Fruit fly (Drosophila melanogaster) whole organism, larva: ENCODE results near the gene Abcd1.

Experiments used
- noc ChIP-seq: fragments of 200-800 bp; sonication (Bioruptor generic); optimal IDR thresholded peaks from 3 replicates; lab custom pipeline; 2019; ENCODE audit warnings: missing biosample characterization, mild to moderate bottlenecking, missing genetic modification characterization, moderate library complexity

Gene Abcd1

DNA sequence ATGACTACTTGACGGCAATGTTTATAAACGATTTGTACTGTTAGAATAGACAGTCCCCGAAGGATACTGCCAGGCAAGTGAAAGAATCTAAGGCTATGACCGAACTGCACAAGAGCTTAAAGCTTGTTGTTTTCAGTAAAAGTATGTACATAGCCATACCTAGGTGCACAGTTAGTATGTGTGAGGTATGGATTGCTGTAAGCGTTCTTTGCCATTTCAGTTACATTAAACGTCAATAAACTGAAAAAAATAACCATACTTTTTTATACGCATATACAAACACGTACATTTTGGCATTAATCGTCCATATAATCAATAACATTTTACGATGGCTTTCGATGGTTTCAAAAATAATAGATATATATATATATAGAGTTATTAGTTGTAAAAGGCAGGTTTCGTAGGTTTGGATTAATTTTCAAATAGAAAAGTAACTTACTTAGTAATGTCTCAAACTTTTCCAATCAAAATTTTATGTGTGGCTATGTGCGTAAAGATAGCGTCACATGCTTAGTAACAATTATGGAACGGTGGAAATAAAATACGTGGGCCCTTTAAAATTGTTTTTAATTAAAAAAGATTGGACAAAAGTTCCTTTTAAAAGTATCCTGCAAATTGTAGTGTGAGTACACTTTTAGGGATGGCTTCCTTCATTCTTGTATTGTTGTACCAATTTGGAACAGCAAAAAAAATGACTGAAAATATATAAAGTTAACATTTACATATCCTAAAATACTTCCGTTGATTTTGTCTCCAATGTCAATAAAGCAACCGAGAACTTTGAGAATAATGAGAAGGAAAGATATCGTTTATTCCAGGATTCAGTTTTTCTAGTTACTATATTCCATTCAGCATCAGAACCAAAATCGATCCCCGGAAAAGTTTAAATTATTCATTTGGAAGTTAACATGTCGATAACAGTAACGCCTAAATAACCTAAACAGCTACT lies at the start of gene Abcd1:
TSS of gene Abcd1 (minus strand) at position 444 of the 949 bp plus-strand sequence.
- no peak for TF ChIP-seq noc (tag; lab: Kevin White, UChicago)

DNA sequence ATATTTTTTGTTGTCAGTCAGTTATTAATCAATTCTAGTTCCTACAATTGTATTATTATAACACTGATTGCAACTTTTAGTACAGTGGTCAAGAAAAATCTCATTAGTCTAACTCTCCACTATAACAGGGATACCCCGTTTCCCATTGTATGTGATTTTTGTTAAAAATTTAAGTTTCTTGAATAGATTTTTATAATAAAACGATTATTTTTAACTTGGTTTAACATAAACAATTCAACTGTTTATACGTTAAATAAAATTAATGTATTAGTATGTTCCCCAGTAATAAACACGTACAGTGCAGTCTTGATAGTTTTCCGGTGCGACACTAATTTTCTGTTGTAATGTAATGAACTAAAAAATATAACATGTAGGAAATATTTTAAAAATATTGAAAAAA lies 47.2 kb upstream of the Abcd1 start:
- TF ChIP-seq noc (tag; lab: Kevin White, UChicago): no peak

DNA sequence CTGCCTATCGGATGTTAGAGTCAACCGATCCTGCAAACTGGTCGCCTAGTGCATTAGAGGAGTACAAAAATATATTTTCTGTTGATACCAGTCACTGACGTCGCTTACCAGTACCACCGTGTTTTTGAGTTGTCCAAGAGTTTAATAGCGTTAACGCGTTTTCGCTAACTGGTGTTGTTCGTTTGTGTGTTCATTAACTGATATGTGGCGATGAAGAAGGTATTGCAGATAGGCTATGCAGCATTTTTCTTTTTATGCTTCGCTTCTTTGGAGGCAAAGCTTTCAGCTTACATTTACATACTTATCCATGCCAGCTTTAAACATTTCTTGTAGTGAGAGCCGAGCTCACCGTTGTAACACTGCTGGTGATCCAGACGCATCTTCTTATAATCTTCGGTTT lies 44.8 kb upstream of the Abcd1 start:
- TF ChIP-seq noc (tag; lab: Kevin White, UChicago): no peak

DNA sequence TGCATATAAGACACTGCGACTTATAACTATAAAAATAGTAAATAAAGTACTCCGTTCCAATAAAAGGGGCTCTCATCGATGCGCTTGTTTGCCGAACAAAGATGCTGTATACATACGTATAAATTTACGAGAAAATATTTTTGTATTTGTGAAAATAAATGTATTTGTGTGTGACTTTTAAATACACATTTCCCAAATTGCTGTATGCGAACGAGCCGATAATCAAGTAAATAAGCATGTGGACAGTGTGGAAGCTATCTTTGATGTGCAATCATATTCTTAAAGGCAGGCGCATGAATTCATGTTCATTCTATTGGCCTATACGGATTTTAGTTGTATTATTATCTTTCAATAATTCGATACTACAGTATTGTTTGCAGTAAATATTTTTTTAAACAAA lies 37.6 kb upstream of the Abcd1 start:
- no peak for TF ChIP-seq noc (tag; lab: Kevin White, UChicago)

DNA sequence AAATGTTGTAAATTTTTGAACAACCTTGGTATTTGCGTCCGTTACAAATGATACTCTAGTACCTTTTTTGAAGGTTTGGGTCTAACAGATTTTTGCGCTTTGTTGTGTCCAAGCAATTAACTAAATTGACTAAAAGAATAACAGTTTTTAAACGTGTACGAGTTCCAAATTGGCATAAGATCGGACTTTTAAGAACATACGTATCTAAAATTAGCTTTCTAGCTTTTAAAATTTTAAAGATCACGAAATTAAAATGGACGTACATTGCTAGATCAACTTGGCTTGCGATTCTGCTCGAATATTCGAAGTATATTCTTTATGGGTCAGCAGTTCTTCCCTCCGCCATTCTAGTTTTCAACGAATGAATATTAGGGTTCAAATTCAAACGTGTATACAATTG lies 36.8 kb upstream of the Abcd1 start, which contains the start of gene CG1674:
TSS of gene CG1674 (plus strand) at position 301 of the 400 bp plus-strand sequence.
- TF ChIP-seq noc (tag; lab: Kevin White, UChicago): no peak

DNA sequence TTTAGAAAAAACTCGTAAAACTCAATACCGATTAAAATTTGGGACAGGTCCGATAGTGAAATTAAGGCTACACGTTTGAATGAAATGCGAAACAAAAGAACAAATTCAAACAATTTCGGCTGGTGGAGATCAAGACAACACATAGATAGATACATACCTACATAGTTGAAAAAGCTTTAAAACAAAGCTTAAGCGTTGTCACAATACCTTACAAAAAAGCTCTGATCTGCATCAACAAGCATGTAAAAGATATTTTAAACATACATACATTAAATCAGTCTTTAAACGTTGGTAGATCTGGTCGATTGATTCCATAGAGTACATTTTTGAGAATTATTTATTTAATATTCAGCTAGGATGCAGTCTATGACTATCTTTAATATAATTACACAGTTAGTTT lies 34.0 kb upstream of the Abcd1 start, which contains the start of the genes CG31999 and yellow-h:
TSS of gene CG31999 (minus strand) at position 101 of the 400 bp plus-strand sequence.
TSS of gene yellow-h (plus strand) at position 275 of the 400 bp plus-strand sequence.
- no peak for TF ChIP-seq noc (tag; lab: Kevin White, UChicago)

DNA sequence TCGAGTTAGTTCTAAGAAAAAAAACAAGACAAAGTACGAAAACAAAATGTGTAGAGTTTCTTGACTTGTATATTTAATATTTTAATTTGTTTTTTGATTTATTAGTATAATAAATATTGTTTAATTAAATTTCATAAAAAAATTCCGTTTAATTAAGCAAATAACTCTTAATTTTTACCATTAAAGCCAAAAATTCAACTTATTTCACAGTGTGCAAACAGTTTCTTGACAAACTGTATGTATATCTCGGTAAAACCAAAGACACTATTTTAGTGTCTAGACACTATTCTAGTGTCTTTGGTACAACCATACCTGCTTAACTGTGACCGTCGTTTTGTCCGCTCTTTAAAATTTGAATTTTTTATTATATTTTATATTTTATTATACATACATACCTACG lies 33.1 kb upstream of the Abcd1 start:
- TF ChIP-seq noc (tag; lab: Kevin White, UChicago): no peak

DNA sequence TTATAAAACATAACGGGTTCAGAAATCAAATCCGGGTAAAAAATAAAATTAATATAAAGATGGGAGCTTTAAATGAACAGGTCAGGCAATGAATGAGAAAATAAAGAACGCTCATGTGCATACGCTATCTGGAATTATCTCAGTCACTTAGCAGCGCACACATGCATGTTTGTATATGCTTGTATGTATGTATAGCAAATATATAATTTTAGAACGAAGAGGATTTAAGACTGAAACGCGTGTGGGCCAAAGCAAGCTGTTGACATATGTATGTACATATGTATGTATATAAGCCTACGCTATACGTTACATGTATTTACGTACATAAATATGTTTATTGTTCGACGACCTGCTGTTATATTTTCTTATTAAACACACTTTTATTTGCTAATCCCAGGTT lies 32.2 kb upstream of the Abcd1 start:
- no peak for TF ChIP-seq noc (tag; lab: Kevin White, UChicago)

DNA sequence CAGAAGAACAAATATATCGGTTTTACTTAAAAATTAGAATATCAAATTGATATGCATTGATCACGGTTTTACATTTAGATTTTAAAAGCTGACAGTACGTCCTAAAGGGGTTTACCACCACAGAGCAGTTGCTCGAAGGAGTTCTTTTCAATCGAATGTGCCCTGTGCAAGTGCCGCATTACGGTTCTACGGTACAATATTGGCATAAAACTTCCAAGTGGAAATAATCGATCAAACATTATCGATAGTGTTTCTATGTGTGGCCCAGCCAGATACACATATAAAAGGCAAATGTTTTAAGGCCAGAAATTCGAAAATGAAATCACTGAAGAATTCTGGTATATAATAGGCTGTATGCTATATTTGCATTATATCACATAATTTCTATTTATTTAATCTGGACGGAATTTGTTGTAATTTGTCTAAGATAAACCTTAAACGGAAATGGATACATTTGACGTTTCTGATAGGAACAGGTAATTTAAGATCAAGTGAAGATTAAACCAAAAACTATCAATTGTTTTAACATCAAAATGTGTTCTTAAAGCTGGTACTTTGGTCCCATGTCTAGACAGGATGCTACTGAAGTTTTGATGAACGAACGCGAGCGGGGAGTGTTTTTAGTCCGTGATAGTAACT lies 16.5 kb upstream of the Abcd1 start, which contains the start of gene Crk:
TSS of gene Crk (plus strand) at position 214 of the 639 bp plus-strand sequence.
- TF ChIP-seq noc (tag; lab: Kevin White, UChicago): no peak

DNA sequence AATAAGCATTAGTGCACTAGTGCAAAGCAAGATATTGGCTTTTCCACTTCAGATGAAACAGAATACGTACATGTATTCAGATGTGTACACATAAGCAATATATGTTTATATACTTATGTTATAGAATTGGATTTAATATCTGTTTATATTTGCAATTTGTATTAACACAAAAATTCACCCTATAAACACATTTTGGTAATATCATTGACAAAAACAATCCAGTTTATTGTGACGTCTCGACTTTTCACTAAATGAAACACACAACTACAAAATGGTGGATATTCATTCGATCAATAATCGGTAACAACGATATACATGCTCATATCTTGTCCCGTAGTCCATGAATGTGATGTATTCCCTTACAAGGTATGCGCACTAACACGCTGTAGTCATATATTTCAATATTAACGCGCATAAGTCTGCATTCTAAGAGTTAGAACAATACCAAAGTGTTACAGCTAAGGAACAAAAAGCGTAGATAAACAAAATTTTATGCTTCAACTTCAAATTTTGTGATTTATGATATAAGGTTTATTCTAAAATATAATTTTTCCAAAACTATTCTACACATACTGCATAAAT lies 12.1 kb upstream of the Abcd1 start, which contains the start of gene CG31998:
TSS of gene CG31998 (minus strand) at position 275 of the 582 bp plus-strand sequence.
- no peak for TF ChIP-seq noc (tag; lab: Kevin White, UChicago)

DNA sequence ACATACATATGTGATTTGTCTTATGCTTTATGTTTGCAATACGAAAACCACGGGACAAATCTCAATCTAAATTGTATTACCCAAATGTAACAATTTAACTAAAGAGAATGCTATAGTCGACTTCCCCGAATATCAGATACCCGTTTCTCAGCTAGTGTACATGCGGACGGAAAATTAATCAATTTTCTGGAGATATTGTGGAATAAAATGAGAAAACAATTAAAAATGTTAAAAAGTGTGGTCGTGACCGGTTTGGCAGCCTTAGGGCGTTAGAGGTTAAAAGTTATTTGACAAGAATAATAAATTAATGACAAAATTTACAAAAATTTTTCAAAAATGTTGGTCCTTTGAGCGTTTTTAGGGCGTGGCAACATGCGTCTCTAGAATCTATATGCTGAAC lies 1.1 kb downstream of the Abcd1 start:
- TF ChIP-seq noc (tag; lab: Kevin White, UChicago): no peak

DNA sequence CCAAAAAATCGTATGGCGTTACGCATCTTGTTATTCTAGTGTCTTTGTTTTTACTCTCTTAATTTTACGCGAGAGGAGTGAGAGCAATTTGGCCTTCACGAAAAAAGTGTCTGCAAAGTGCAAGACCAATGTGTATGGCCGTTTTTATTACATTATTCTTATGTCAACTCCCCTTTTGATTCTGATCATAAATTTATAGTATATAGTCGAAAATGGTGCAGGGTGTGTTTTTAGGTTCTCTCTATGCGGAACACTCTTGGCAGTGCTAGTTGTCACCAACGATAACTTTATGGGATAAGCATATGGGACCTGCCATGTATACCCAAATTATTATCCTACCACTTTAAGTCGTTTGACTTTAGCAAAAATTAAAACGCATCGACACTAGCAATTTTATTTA lies 9.9 kb downstream of the Abcd1 start:
- TF ChIP-seq noc (tag; lab: Kevin White, UChicago): no peak

DNA sequence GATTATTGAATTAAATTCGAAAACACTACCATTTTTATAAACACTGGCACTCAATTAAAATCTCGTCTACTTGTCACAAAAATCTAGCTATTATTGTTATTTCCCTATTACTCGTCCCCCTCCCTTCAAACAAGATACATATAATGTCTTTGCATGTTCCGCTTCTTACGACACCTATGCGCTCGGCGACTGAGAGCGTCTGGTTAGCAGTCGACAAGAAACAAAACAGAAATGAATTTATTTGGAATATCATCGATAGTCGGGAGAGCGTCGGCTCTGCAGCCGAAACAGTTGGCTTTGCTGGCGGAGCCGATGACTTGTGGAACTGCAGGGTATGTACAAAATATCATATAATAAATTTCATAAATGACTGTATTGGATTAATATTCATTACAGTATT lies 12.0 kb downstream of the Abcd1 start:
- TF ChIP-seq noc (tag; lab: Kevin White, UChicago): no peak

DNA sequence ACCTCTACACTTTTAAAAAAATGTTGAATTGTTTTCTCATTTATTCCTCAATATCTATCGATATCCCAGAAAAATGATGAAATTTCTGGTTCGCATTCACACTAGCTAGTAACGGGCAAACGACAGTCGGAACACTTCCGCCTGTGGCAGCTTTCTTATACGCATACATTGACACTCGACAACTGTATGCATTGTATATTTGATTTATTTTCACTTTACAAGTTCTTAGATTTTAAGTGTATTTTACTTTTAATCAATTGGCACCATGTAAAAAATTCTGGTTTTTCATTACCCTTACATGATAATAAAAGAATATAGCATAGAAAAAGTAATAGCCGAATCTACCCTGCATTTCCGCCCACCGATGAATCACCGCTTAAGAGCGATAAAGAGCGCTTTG lies 12.8 kb downstream of the Abcd1 start:
- no peak for TF ChIP-seq noc (tag; lab: Kevin White, UChicago)

DNA sequence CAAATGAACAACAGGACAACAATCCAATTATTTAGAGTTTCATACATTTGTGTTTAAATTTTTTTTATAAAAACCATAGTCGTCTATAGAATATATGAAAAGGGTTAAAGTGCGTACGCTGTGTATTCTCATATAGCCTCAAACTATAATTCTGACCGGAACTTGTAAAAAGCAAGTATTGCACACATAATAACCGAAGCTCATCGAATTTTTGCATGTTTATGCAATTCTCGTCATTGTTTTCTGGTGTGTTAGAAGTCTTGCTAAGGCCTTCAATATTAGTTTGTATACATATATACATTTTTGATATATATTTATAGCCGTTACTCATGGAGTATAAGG lies 13.7 kb downstream of the Abcd1 start:
- TF ChIP-seq noc (tag; lab: Kevin White, UChicago): no peak
